Worm (Caenorhabditis elegans) whole organism, mixed stage, embryonic: Measurements from ENCODE around the gene C34C12.8.

Experiments
- M03D4.4 ChIP-seq: sonication (generic microtip); optimal IDR thresholded peaks from 2 replicates; lab custom pipeline; 2017; ENCODE audit warnings: mild to moderate bottlenecking, missing genetic modification characterization, missing compliant biosample characterization
- bed-3 ChIP-seq: fragments of 200-800 bp; sonication (Bioruptor generic); optimal IDR thresholded peaks from 3 replicates; lab custom pipeline; 2018; ENCODE audit warnings: mild to moderate bottlenecking, missing genetic modification characterization, moderate library complexity, missing compliant biosample characterization
- ceh-39 ChIP-seq: fragments of 150-350 bp; optimal IDR thresholded peaks from 2 replicates; lab custom pipeline; 2014; ENCODE audit warnings: missing biosample characterization, missing genetic modification characterization
- ceh-43 ChIP-seq: fragments of 200-800 bp; sonication (Bioruptor generic); optimal IDR thresholded peaks from 2 replicates; lab custom pipeline; 2018; ENCODE audit warnings: mild to moderate bottlenecking, missing genetic modification characterization, moderate library complexity, missing compliant biosample characterization
- ceh-83 ChIP-seq: fragments of 200-800 bp; sonication (Bioruptor generic); optimal IDR thresholded peaks from 2 replicates; lab custom pipeline; 2018; ENCODE audit warnings: mild to moderate bottlenecking, missing genetic modification characterization, missing compliant biosample characterization
- drap-1 ChIP-seq: fragments of 200-800 bp; sonication (Bioruptor generic); optimal IDR thresholded peaks from 3 replicates; lab custom pipeline; 2018; ENCODE audit warnings: mild to moderate bottlenecking, missing genetic modification characterization, missing compliant biosample characterization
- elt-1 ChIP-seq: sonication (generic microtip); optimal IDR thresholded peaks from 2 replicates; lab custom pipeline; 2017; ENCODE audit warnings: missing genetic modification characterization, mild to moderate bottlenecking, missing compliant biosample characterization, antibody characterized with exemption, moderate library complexity, borderline replicate concordance; ENCODE audit not compliant: insufficient read depth
- elt-3 ChIP-seq: fragments of 150-350 bp; optimal IDR thresholded peaks from 2 replicates; lab custom pipeline; 2014; ENCODE audit warnings: missing biosample characterization, missing genetic modification characterization
- ham-2 ChIP-seq: fragments of 200-800 bp; sonication (Bioruptor generic); optimal IDR thresholded peaks from 2 replicates; lab custom pipeline; 2018; ENCODE audit warnings: mild to moderate bottlenecking, missing genetic modification characterization, missing compliant biosample characterization
- hlh-1 ChIP-seq: fragments of 150-350 bp; optimal IDR thresholded peaks from 2 replicates; lab custom pipeline; 2014; ENCODE audit warnings: missing biosample characterization, missing genetic modification reagents, missing genetic modification characterization
- lin-13 ChIP-seq: fragments of 150-350 bp; optimal IDR thresholded peaks from 2 replicates; lab custom pipeline; 2014; ENCODE audit warnings: missing biosample characterization, missing genetic modification characterization
- lin-32 ChIP-seq: fragments of 200-800 bp; sonication (Bioruptor generic); optimal IDR thresholded peaks from 2 replicates; lab custom pipeline; 2018; ENCODE audit warnings: mild to moderate bottlenecking, missing genetic modification characterization, missing compliant biosample characterization
- lsy-2 ChIP-seq: fragments of 150-350 bp; optimal IDR thresholded peaks from 2 replicates; lab custom pipeline; 2014; ENCODE audit warnings: missing biosample characterization, missing genetic modification characterization
- mep-1 ChIP-seq: fragments of 150-350 bp; optimal IDR thresholded peaks from 2 replicates; lab custom pipeline; 2017; ENCODE audit warnings: missing biosample characterization, missing genetic modification reagents, missing genetic modification characterization, inconsistent platforms
- mls-2 ChIP-seq: sonication (generic microtip); optimal IDR thresholded peaks from 2 replicates; lab custom pipeline; 2016; ENCODE audit warnings: mild to moderate bottlenecking, missing genetic modification characterization, moderate library complexity, missing compliant biosample characterization
- nhr-12 ChIP-seq: fragments of 150-350 bp; optimal IDR thresholded peaks from 2 replicates; lab custom pipeline; 2014; ENCODE audit warnings: missing biosample characterization, missing genetic modification characterization
- nhr-2 ChIP-seq: fragments of 150-350 bp; optimal IDR thresholded peaks from 2 replicates; lab custom pipeline; 2014; ENCODE audit warnings: missing biosample characterization, missing genetic modification characterization
- nhr-237 ChIP-seq: fragments of 150-350 bp; optimal IDR thresholded peaks from 2 replicates; lab custom pipeline; 2014; ENCODE audit warnings: missing biosample characterization, missing genetic modification characterization
- nhr-28 ChIP-seq: fragments of 150-350 bp; optimal IDR thresholded peaks from 2 replicates; lab custom pipeline; 2014; ENCODE audit warnings: missing biosample characterization, missing genetic modification characterization
- pha-4 ChIP-seq: fragments of 150-350 bp; optimal IDR thresholded peaks from 2 replicates; lab custom pipeline; 2018; ENCODE audit warnings: missing biosample characterization, missing genetic modification reagents, missing genetic modification characterization
- sem-2 ChIP-seq: fragments of 200-800 bp; sonication (Bioruptor generic); optimal IDR thresholded peaks from 2 replicates; lab custom pipeline; 2018; ENCODE audit warnings: mild to moderate bottlenecking, missing genetic modification characterization, missing compliant biosample characterization
- sptf-1 ChIP-seq: sonication (generic microtip); optimal IDR thresholded peaks from 2 replicates; lab custom pipeline; 2017; ENCODE audit warnings: mild to moderate bottlenecking, missing genetic modification characterization, moderate library complexity, missing compliant biosample characterization
- tbx-8 ChIP-seq: fragments of 200-800 bp; sonication (Bioruptor generic); optimal IDR thresholded peaks from 2 replicates; lab custom pipeline; 2018; ENCODE audit warnings: mild to moderate bottlenecking, missing genetic modification characterization, moderate library complexity, missing compliant biosample characterization
- unc-120 ChIP-seq: sonication (generic microtip); optimal IDR thresholded peaks from 2 replicates; lab custom pipeline; 2017; ENCODE audit warnings: missing genetic modification characterization, missing compliant biosample characterization; ENCODE audit not compliant: poor library complexity, severe bottlenecking
- unc-39 ChIP-seq: fragments of 150-350 bp; optimal IDR thresholded peaks from 2 replicates; lab custom pipeline; 2014; ENCODE audit warnings: missing biosample characterization, missing genetic modification characterization
- unc-62 ChIP-seq: fragments of 150-350 bp; optimal IDR thresholded peaks from 2 replicates; lab custom pipeline; 2014; ENCODE audit warnings: missing biosample characterization, missing genetic modification reagents, missing genetic modification characterization
- zip-8 ChIP-seq: fragments of 150-350 bp; optimal IDR thresholded peaks from 2 replicates; lab custom pipeline; 2014; ENCODE audit warnings: missing biosample characterization, missing genetic modification characterization
- ztf-11 ChIP-seq: fragments of 150-350 bp; optimal IDR thresholded peaks from 2 replicates; lab custom pipeline; 2014; ENCODE audit warnings: missing biosample characterization, missing genetic modification characterization

C34C12.8 gene

DNA sequence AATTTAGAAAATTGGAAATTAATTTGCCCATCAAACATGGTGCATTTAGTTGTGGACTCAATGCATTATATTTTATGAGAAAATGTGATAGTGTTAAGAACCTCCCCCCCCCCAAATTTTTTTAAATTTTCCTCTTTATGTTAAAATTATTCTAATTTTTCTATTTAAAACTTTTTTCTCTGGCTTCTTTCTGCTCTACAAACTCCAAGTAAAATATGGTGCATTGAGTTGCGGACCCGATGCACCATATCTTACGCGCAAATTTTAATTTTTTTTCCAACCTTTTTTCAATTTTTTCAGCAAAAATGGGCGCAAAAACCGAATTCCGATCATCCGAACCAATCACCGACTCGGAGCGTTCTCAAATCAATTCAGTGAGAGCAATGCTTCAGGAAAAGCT is 22.1 kb downstream of the C34C12.8 start, which contains the start of gene C34C12.6:
Gene C34C12.6, plus strand, starts transcription at position 301 of the 400 bp plus-strand sequence.
- TF ChIP-seq lsy-2 (tag; lab: Kevin White, UChicago) (no peak), unc-120 (tag; lab: Kevin White, UChicago) (no peak), M03D4.4 (tag; lab: Kevin White, UChicago) (no peak), unc-62 (GFP tag; lab: Kevin White, UChicago) (no peak), nhr-237 (no peak), drap-1 (no peak), ham-2 (GFP tag; lab: Kevin White, UChicago) (no peak), elt-1 (no peak), bed-3 (GFP tag; lab: Kevin White, UChicago) (no peak)

DNA sequence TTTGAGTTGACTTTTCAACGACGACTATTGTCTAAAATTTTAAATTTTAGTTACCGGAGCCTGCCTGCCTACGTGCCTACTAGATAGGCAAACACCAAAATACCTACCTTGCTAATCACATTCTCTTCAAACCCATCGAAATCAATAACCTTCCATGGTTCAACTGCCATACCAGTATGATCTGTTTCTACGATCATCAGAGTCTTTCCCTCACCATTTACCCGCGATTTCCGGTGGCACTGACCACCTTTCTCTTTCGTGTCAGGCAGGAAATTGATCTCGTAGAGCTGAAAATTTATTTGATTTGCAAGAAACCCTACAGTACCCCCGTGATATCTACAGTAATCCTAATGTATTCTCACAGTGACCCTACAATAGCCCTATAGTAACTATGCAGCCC is 24.8 kb downstream of the C34C12.8 start:
- no peak for TF ChIP-seq bed-3 (GFP tag; lab: Kevin White, UChicago)
- TF ChIP-seq nhr-12 (tag; lab: Kevin White, UChicago): no peak
- TF ChIP-seq mls-2: no peak
- TF ChIP-seq sem-2 (GFP tag; lab: Kevin White, UChicago): no peak
- TF ChIP-seq lin-32 (GFP tag; lab: Kevin White, UChicago): no peak
- no peak for TF ChIP-seq mep-1 (tag; lab: Kevin White, UChicago)
- TF ChIP-seq elt-3 (tag; lab: Kevin White, UChicago): no peak
- no peak for TF ChIP-seq lin-13 (tag; lab: Kevin White, UChicago)
- no peak for TF ChIP-seq sptf-1 (tag; lab: Kevin White, UChicago)
- no peak for TF ChIP-seq nhr-28 (tag; lab: Kevin White, UChicago)
- TF ChIP-seq ztf-11: no peak
- TF ChIP-seq ceh-39 (tag; lab: Kevin White, UChicago): no peak
- no peak for TF ChIP-seq ceh-43 (GFP tag; lab: Kevin White, UChicago)
- TF ChIP-seq nhr-237: no peak
- TF ChIP-seq ceh-83 (GFP tag; lab: Kevin White, UChicago): no peak
- TF ChIP-seq unc-39 (tag; lab: Kevin White, UChicago): no peak
- TF ChIP-seq elt-1: no peak

DNA sequence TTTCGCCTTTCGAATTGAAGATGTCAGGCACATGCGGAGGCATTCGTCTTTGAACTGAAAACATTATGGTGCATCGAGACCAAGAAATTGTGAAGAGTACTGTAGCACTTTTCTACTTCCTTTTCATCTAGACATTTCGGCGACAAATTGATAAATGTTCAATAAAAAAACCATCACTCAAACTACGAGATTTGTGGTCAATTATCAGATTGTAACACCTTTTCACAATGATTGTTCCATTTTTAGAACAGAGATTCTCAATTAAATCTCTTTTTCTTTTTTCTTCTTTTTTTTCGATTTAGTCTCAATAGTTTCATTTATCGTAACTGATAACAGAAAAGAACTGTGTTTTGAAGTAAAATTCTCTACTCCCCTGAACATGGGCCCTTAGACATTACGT is 25.8 kb downstream of the C34C12.8 start:
- TF ChIP-seq zip-8 (peak; percentile 61), unc-62 (GFP tag; lab: Kevin White, UChicago) (no peak)

DNA sequence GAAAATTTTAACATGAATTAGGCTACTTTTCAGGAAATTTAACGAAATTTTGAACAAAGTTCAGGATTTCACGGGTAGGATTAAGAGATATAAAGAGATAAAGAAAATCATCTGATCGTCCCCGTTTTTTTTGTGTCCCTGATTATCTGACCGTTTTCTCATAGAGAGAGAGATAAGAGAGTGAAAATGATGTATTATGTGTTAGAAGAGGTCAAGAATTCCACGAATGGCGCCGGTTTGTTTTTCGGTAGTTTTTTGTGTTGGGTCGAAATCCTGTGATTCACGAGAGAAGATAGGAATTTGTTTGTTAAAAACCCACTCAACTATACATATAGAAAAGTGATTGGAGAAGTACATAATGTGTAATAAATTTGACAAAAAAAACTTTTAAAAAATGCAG is 26.9 kb downstream of the C34C12.8 start:
- TF ChIP-seq sem-2 (GFP tag; lab: Kevin White, UChicago) (no peak), ham-2 (GFP tag; lab: Kevin White, UChicago) (no peak), hlh-1 (tag; lab: Kevin White, UChicago) (no peak), tbx-8 (GFP tag; lab: Kevin White, UChicago) (no peak), ztf-11 (no peak), mls-2 (no peak), nhr-237 (no peak)

DNA sequence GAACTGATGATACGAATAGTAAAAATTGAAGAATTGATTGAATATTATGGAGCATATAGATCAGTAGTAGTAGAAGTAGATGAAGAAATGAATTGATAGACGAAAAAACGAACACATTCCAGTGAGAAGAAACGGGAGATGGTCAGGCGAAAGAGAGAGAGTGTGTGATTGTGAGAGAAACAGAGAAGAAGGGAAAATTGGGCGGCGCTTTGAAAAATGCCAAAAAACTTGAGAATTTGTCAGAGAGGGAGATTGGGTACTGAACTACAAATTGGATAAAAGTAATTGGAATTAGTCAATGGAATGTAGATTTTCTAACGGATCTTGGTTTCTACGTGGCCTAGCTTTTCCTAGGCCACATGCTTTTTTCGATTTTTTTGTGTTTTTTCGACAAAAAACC is 28.0 kb downstream of the C34C12.8 start, which contains the start of gene C34C12.7:
Gene C34C12.7, minus strand, starts transcription at position 118 of the 400 bp plus-strand sequence.
- TF ChIP-seq tbx-8 (GFP tag; lab: Kevin White, UChicago) (no peak), nhr-2 (tag; lab: Kevin White, UChicago) (no peak), pha-4 (tag; lab: Kevin White, UChicago) (no peak), ceh-39 (tag; lab: Kevin White, UChicago) (no peak), zip-8 (no peak), ham-2 (GFP tag; lab: Kevin White, UChicago) (no peak)

DNA sequence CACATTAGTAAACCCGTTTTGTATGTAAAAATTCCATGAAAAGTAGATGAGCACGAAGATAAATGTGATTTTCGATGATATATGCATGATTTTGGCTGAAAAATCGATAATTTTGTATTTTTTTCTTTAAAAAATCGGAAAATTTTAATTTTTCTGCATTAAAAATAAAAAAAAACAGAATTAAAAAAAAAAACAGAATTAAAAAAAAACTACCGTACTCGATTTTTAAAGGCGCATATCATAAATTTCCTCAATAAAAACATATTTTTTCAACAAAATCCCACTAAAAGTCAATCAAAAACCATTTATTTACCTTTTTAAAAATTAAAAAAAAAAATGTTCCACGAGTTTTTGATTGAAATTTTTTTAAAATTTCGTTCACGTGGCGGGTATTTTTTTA is 32.9 kb downstream of the C34C12.8 start, which contains the start of gene gly-14:
Gene gly-14, minus strand, starts transcription at position 101 of the 400 bp plus-strand sequence.
- no peak for TF ChIP-seq pha-4 (tag; lab: Kevin White, UChicago)

DNA sequence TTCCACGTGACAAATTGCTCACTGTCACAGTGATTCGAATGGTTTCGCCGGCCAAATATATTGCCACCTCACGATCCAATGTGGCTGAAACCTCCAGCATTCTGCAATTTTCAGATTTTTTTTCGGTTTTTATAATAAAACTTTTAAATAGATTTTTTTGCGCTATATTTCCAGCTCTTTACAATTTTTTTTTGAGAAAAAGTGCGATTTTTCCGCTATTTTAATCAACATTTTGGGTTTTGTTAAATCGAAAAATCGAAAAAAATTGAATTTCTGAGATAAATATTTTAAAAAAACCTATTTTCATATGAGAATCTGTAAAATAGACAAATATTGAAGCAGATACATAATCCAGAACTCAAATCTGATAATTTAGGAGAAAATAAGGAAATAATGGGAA is 38.8 kb downstream of the C34C12.8 start, which contains the start of gene M01F1.9:
Gene M01F1.9, minus strand, starts transcription at position 101 of the 400 bp plus-strand sequence.
- TF ChIP-seq ceh-39 (tag; lab: Kevin White, UChicago): no peak
